Fruit fly (Drosophila melanogaster): ENCODE results near the gene Dyrk3.

dm6 chr4:1175156-1175555, 55.4 kb downstream of the Dyrk3 start:
- TF ChIP-seq Gug (GFP tag; IDR thresholded peaks at IDR 0.05) (no peak), ss (GFP tag; optimal IDR thresholded peaks at IDR 0.05) (no peak), CG32006 (GFP tag; optimal IDR thresholded peaks at IDR 0.05) (no peak), topi (GFP tag; optimal IDR thresholded peaks at IDR 0.05) (no peak), salr (GFP tag; optimal IDR thresholded peaks at IDR 0.05) (no peak), CG11902 (GFP tag; optimal IDR thresholded peaks at IDR 0.05) (no peak), CG15336 (GFP tag; IDR thresholded peaks at IDR 0.05) (no peak), Eip78C (GFP tag) (no peak), svp (GFP tag) (no peak), CG10669 (GFP tag; optimal IDR thresholded peaks at IDR 0.05) (no peak)

Measured in whole organism, prepupa.